Fruit fly (Drosophila melanogaster) whole organism, prepupa: ENCODE measurements around the gene Hand.

ENCODE experiments used
- Blimp-1 ChIP-seq: fragments of 200-800 bp; sonication (Bioruptor generic); optimal IDR thresholded peaks from 3 replicates; lab custom pipeline; 2017; ENCODE audit warnings: missing biosample characterization, missing genetic modification characterization, mild to moderate bottlenecking, moderate library complexity, missing genetic modification reagents
- CG10631 ChIP-seq: fragments of 200-800 bp; sonication (Bioruptor generic); optimal IDR thresholded peaks from 2 replicates; lab custom pipeline; 2016; ENCODE audit warnings: missing biosample characterization, missing genetic modification characterization
- CG16779 ChIP-seq: fragments of 200-800 bp; sonication (Bioruptor generic); optimal IDR thresholded peaks from 3 replicates; lab custom pipeline; 2017; ENCODE audit warnings: missing biosample characterization, mild to moderate bottlenecking, missing genetic modification characterization
- CG8319 ChIP-seq: fragments of 200-800 bp; sonication (Bioruptor generic); optimal IDR thresholded peaks from 3 replicates; lab custom pipeline; 2016; ENCODE audit warnings: missing biosample characterization, missing genetic modification characterization
- Gug ChIP-seq: fragments of 200-800 bp; sonication (Bioruptor generic); IDR thresholded peaks from 2 replicates; pipeline ENCODE4 v1.3.6; 2022; ENCODE audit warnings: missing biosample characterization, missing genetic modification characterization
- Met ChIP-seq: fragments of 200-800 bp; sonication (Bioruptor generic); optimal IDR thresholded peaks from 3 replicates; lab custom pipeline; 2016; ENCODE audit warnings: missing biosample characterization, missing genetic modification characterization
- acj6 ChIP-seq: fragments of 200-800 bp; sonication (Bioruptor generic); optimal IDR thresholded peaks from 3 replicates; lab custom pipeline; 2016; ENCODE audit warnings: missing biosample characterization, missing genetic modification characterization
- lz ChIP-seq: fragments of 200-800 bp; sonication (Bioruptor generic); optimal IDR thresholded peaks from 3 replicates; lab custom pipeline; 2016; ENCODE audit warnings: missing biosample characterization, missing genetic modification characterization
- salr ChIP-seq, 2 experiments: fragments of 200-800 bp; sonication (Bioruptor generic); optimal IDR thresholded peaks; 3 replicates each; lab custom pipeline; 2016 to 2018; ENCODE audit warnings: missing biosample characterization in 2 of 2, missing genetic modification characterization in 2 of 2, mild to moderate bottlenecking in 1 of 2
- ss ChIP-seq, 2 experiments: fragments of 200-800 bp; sonication (Bioruptor generic); optimal IDR thresholded peaks; 2 replicates in 1 of 2; 3 replicates in 1 of 2; lab custom pipeline; 2017 to 2018; ENCODE audit warnings: mild to moderate bottlenecking in 2 of 2, missing biosample characterization in 2 of 2, missing genetic modification characterization in 2 of 2, moderate library complexity in 1 of 2
- vri ChIP-seq: fragments of 200-800 bp; sonication (Bioruptor generic); optimal IDR thresholded peaks from 3 replicates; lab custom pipeline; 2016; ENCODE audit warnings: missing biosample characterization, mild to moderate bottlenecking, missing genetic modification characterization

DNA sequence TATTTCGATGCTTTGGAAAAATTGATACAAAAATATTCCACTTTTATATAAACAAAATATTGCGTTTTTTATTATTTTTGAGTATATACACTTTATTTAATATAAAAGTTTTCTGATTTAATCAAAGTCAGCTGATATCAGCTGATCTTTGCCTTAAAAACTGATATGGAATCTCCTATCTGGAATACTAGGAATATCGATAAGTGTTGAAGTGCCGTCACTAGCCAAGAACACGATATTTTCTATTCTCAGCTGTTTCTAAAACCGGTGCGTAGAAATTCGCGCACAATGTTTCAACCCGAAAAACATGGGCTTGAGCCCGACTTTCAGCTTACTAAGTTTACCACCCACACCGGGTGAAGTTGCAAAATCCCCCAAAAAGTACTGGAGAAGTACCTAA lies 47.3 kb upstream of the Hand start, which contains the start of gene Sps2:
- no peak for TF ChIP-seq Met (GFP tag; lab: Kevin White, UChicago)
- no peak for TF ChIP-seq ss (GFP tag; optimal IDR thresholded peaks at IDR 0.05; lab: Kevin White, UChicago)
- no peak for TF ChIP-seq vri (GFP tag; lab: Kevin White, UChicago)
- TF ChIP-seq salr (GFP tag; optimal IDR thresholded peaks at IDR 0.05; lab: Kevin White, UChicago) = no peak
- no peak for TF ChIP-seq CG10631
- TF ChIP-seq Blimp-1 = no peak
- TF ChIP-seq Gug = no peak
- no peak for TF ChIP-seq lz (GFP tag; lab: Kevin White, UChicago)
- no peak for TF ChIP-seq CG16779 (tag; lab: Kevin White, UChicago)
- no peak for TF ChIP-seq CG8319 (GFP tag; lab: Kevin White, UChicago)
- TF ChIP-seq acj6 (GFP tag; lab: Kevin White, UChicago) = no peak
